Worm (Caenorhabditis elegans) whole organism, late embryonic: ENCODE results near the gene W03D2.9.

ENCODE experiments used
- C08G9.2 ChIP-seq: sonication (generic microtip); optimal IDR thresholded peaks from 2 replicates; lab custom pipeline; 2016; ENCODE audit warnings: mild to moderate bottlenecking, missing genetic modification characterization, moderate library complexity, missing compliant biosample characterization
- C38D4.7 ChIP-seq: fragments of 200-800 bp; sonication (Bioruptor generic); optimal IDR thresholded peaks from 2 replicates; lab custom pipeline; 2018; ENCODE audit warnings: mild to moderate bottlenecking, missing genetic modification characterization, moderate library complexity, missing compliant biosample characterization
- F13H6.1 ChIP-seq: sonication (generic microtip); optimal IDR thresholded peaks from 2 replicates; lab custom pipeline; 2016; ENCODE audit warnings: missing genetic modification characterization, missing compliant biosample characterization
- T23F11.4 ChIP-seq: fragments of 200-800 bp; sonication (Bioruptor generic); optimal IDR thresholded peaks from 2 replicates; lab custom pipeline; 2018; ENCODE audit warnings: mild to moderate bottlenecking, missing genetic modification characterization, missing compliant biosample characterization
- Y22D7AL.16 ChIP-seq: sonication (generic microtip); optimal IDR thresholded peaks from 2 replicates; lab custom pipeline; 2016; ENCODE audit warnings: missing genetic modification characterization, missing compliant biosample characterization
- ahr-1 ChIP-seq: sonication (generic microtip); optimal IDR thresholded peaks from 2 replicates; lab custom pipeline; 2016; ENCODE audit warnings: missing genetic modification characterization, missing compliant biosample characterization
- ama-1 ChIP-seq: fragments of 150-350 bp; optimal IDR thresholded peaks from 2 replicates; lab custom pipeline; 2014
- ceh-14 ChIP-seq: sonication (generic microtip); optimal IDR thresholded peaks from 2 replicates; lab custom pipeline; 2016; ENCODE audit warnings: missing genotype, missing genetic modification characterization, missing compliant biosample characterization
- ceh-18 ChIP-seq: sonication (generic microtip); optimal IDR thresholded peaks from 2 replicates; lab custom pipeline; 2016; ENCODE audit warnings: missing genetic modification characterization, missing compliant biosample characterization
- ceh-19 ChIP-seq: fragments of 200-800 bp; sonication (Bioruptor generic); optimal IDR thresholded peaks from 2 replicates; lab custom pipeline; 2018; ENCODE audit warnings: mild to moderate bottlenecking, missing genetic modification characterization, missing compliant biosample characterization
- ceh-2 ChIP-seq: sonication (generic microtip); optimal IDR thresholded peaks from 2 replicates; lab custom pipeline; 2016; ENCODE audit warnings: missing genotype, missing genetic modification characterization, missing compliant biosample characterization
- ceh-22 ChIP-seq: sonication (generic microtip); optimal IDR thresholded peaks from 2 replicates; lab custom pipeline; 2017; ENCODE audit warnings: missing biosample characterization, missing genetic modification characterization
- ceh-24 ChIP-seq: sonication (generic microtip); optimal IDR thresholded peaks from 2 replicates; lab custom pipeline; 2016; ENCODE audit warnings: mild to moderate bottlenecking, missing genetic modification characterization, missing compliant biosample characterization
- ceh-31 ChIP-seq: sonication (generic microtip); optimal IDR thresholded peaks from 2 replicates; lab custom pipeline; 2016; ENCODE audit warnings: missing genetic modification characterization, missing compliant biosample characterization
- ceh-34 ChIP-seq: sonication (generic microtip); optimal IDR thresholded peaks from 2 replicates; lab custom pipeline; 2016; ENCODE audit warnings: mild to moderate bottlenecking, missing genetic modification characterization, missing compliant biosample characterization
- ceh-45 ChIP-seq: fragments of 200-800 bp; sonication (Bioruptor generic); IDR thresholded peaks from 2 replicates; pipeline ENCODE4 v1.3.6; 2022; ENCODE audit warnings: missing genetic modification reagents, missing genetic modification characterization, missing compliant biosample characterization
- ceh-6 ChIP-seq: fragments of 200-800 bp; sonication (Bioruptor generic); optimal IDR thresholded peaks from 2 replicates; lab custom pipeline; 2018; ENCODE audit warnings: mild to moderate bottlenecking, missing genetic modification characterization, missing compliant biosample characterization
- che-1 ChIP-seq: sonication (generic microtip); optimal IDR thresholded peaks from 2 replicates; lab custom pipeline; 2016; ENCODE audit warnings: mild to moderate bottlenecking, missing genetic modification characterization, missing compliant biosample characterization
- dmd-4 ChIP-seq: sonication (generic microtip); optimal IDR thresholded peaks from 2 replicates; lab custom pipeline; 2016; ENCODE audit warnings: borderline replicate concordance, missing genetic modification characterization, missing compliant biosample characterization
- dve-1 ChIP-seq: sonication (generic microtip); optimal IDR thresholded peaks from 2 replicates; lab custom pipeline; 2017; ENCODE audit warnings: antibody characterized with exemption, mild to moderate bottlenecking, missing genetic modification characterization, missing compliant biosample characterization
- elt-2 ChIP-seq: sonication (generic microtip); optimal IDR thresholded peaks from 2 replicates; lab custom pipeline; 2016; ENCODE audit warnings: missing genetic modification reagents, missing genetic modification characterization, missing compliant biosample characterization
- elt-4 ChIP-seq: sonication (generic microtip); optimal IDR thresholded peaks from 2 replicates; lab custom pipeline; 2016; ENCODE audit warnings: missing genetic modification characterization, missing compliant biosample characterization
- ets-4 ChIP-seq: sonication (generic microtip); optimal IDR thresholded peaks from 2 replicates; lab custom pipeline; 2016; ENCODE audit warnings: missing genetic modification characterization, missing compliant biosample characterization
- eyg-1 ChIP-seq: sonication (generic microtip); optimal IDR thresholded peaks from 2 replicates; lab custom pipeline; 2016; ENCODE audit warnings: missing genotype, missing genetic modification characterization, missing compliant biosample characterization
- fax-1 ChIP-seq: sonication (generic microtip); optimal IDR thresholded peaks from 2 replicates; lab custom pipeline; 2016; ENCODE audit warnings: missing genotype, missing genetic modification characterization, missing compliant biosample characterization
- fkh-6 ChIP-seq: sonication (generic microtip); optimal IDR thresholded peaks from 2 replicates; lab custom pipeline; 2016; ENCODE audit warnings: missing genetic modification characterization, missing compliant biosample characterization
- gmeb-2 ChIP-seq: sonication (generic microtip); optimal IDR thresholded peaks from 2 replicates; lab custom pipeline; 2016; ENCODE audit warnings: missing genetic modification characterization, inconsistent platforms, missing compliant biosample characterization
- hlh-30 ChIP-seq: sonication (generic microtip); optimal IDR thresholded peaks from 2 replicates; lab custom pipeline; 2017; ENCODE audit warnings: antibody characterized with exemption, missing genetic modification characterization, missing compliant biosample characterization; ENCODE audit not compliant: insufficient read depth
- hlh-8 ChIP-seq: sonication (generic microtip); optimal IDR thresholded peaks from 2 replicates; lab custom pipeline; 2016; ENCODE audit warnings: missing genotype, missing genetic modification characterization, missing compliant biosample characterization
- lim-6 ChIP-seq: sonication (generic microtip); optimal IDR thresholded peaks from 2 replicates; lab custom pipeline; 2016; ENCODE audit warnings: missing genetic modification characterization, missing compliant biosample characterization
- mec-3 ChIP-seq: sonication (generic microtip); optimal IDR thresholded peaks from 2 replicates; lab custom pipeline; 2016; ENCODE audit warnings: borderline replicate concordance, missing genetic modification characterization, missing compliant biosample characterization
- nhr-11 ChIP-seq: fragments of 150-350 bp; optimal IDR thresholded peaks from 2 replicates; lab custom pipeline; 2014; ENCODE audit warnings: missing biosample characterization, missing genetic modification characterization
- nhr-232 ChIP-seq: sonication (generic microtip); optimal IDR thresholded peaks from 2 replicates; lab custom pipeline; 2016; ENCODE audit warnings: missing genetic modification characterization, missing compliant biosample characterization
- odd-2 ChIP-seq: sonication (generic microtip); optimal IDR thresholded peaks from 2 replicates; lab custom pipeline; 2017; ENCODE audit warnings: antibody characterized with exemption, mild to moderate bottlenecking, missing genetic modification characterization, missing compliant biosample characterization
- pag-3 ChIP-seq: sonication (generic microtip); optimal IDR thresholded peaks from 2 replicates; lab custom pipeline; 2016; ENCODE audit warnings: missing compliant biosample characterization, missing genetic modification characterization, borderline replicate concordance
- pat-9 ChIP-seq: fragments of 200-800 bp; sonication (Bioruptor generic); optimal IDR thresholded peaks from 2 replicates; lab custom pipeline; 2018; ENCODE audit warnings: mild to moderate bottlenecking, missing genetic modification characterization, moderate library complexity, missing compliant biosample characterization
- pax-1 ChIP-seq: fragments of 150-350 bp; optimal IDR thresholded peaks from 2 replicates; lab custom pipeline; 2014; ENCODE audit warnings: missing biosample characterization, missing genetic modification characterization
- pqm-1 ChIP-seq: sonication (generic microtip); optimal IDR thresholded peaks from 2 replicates; lab custom pipeline; 2016; ENCODE audit warnings: missing genetic modification characterization, missing compliant biosample characterization
- ref-2 ChIP-seq: sonication (generic microtip); optimal IDR thresholded peaks from 2 replicates; lab custom pipeline; 2016; ENCODE audit warnings: missing genetic modification characterization, missing compliant biosample characterization
- rnt-1 ChIP-seq: sonication (generic microtip); optimal IDR thresholded peaks from 2 replicates; lab custom pipeline; 2016; ENCODE audit warnings: missing genetic modification characterization, missing compliant biosample characterization
- sox-2 ChIP-seq: fragments of 200-800 bp; sonication (Bioruptor generic); IDR thresholded peaks from 2 replicates; pipeline ENCODE4 v1.3.6; 2022; ENCODE audit warnings: missing genetic modification reagents, missing genetic modification characterization, missing compliant biosample characterization
- sox-4 ChIP-seq: sonication (generic microtip); optimal IDR thresholded peaks from 2 replicates; lab custom pipeline; 2017; ENCODE audit warnings: mild to moderate bottlenecking, missing genetic modification characterization, inconsistent platforms, missing compliant biosample characterization
- syd-9 ChIP-seq: sonication (generic microtip); optimal IDR thresholded peaks from 2 replicates; lab custom pipeline; 2016; ENCODE audit warnings: mild to moderate bottlenecking, missing genetic modification characterization, moderate library complexity, missing compliant biosample characterization
- tbx-2 ChIP-seq: sonication (generic microtip); optimal IDR thresholded peaks from 2 replicates; lab custom pipeline; 2016; ENCODE audit warnings: missing genetic modification characterization, missing compliant biosample characterization
- tbx-7 ChIP-seq: sonication (generic microtip); optimal IDR thresholded peaks from 2 replicates; lab custom pipeline; 2016; ENCODE audit warnings: missing genotype, missing genetic modification characterization, missing compliant biosample characterization
- unc-3 ChIP-seq, 2 experiments: fragments of 200-800 bp in 1 of 2; sonication (Bioruptor generic) in 1 of 2; sonication (generic microtip) in 1 of 2; conservative IDR thresholded peaks in 1 of 2; optimal IDR thresholded peaks in 1 of 2; 2 replicates each; pipeline versions ENCODE4 v1.3.6 to Lab custom; 2016 to 2022; ENCODE audit warnings: missing compliant biosample characterization in 2 of 2, missing genetic modification characterization in 2 of 2, missing genetic modification reagents in 1 of 2
- unc-42 ChIP-seq: sonication (generic microtip); optimal IDR thresholded peaks from 2 replicates; lab custom pipeline; 2016; ENCODE audit warnings: missing genotype, missing genetic modification characterization, missing compliant biosample characterization
- unc-86 ChIP-seq: sonication (generic microtip); optimal IDR thresholded peaks from 2 replicates; lab custom pipeline; 2016; ENCODE audit warnings: missing genetic modification characterization, missing compliant biosample characterization
- zip-5 ChIP-seq: sonication (generic microtip); optimal IDR thresholded peaks from 2 replicates; lab custom pipeline; 2016; ENCODE audit warnings: missing genetic modification characterization, missing compliant biosample characterization
- ztf-16 ChIP-seq: sonication (generic microtip); optimal IDR thresholded peaks from 2 replicates; lab custom pipeline; 2017; ENCODE audit warnings: missing genetic modification characterization, missing compliant biosample characterization

W03D2.9 gene

DNA sequence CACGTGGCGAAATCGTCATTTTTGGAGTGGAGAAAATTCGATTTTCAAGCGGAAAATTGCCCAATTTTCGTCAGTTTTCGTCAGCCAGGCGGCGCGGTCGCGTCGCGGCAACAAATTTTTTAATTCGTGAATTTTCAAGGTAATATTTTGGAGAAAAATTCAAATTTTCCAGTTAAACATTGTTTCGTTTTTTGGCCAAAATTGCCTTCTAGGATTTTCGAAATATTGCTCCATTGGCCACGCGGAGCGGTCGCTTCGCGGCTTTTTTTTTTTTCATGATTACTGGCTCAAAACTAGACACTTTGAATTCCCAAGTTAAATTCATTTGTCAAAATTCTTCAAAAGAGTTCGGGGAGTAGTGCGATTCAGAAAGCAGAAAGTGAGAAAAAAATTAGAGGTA, 26.9 kb downstream of the W03D2.9 start:
- TF ChIP-seq ceh-6 (no peak), ceh-24 (no peak), pqm-1 (tag; lab: Kevin White, UChicago) (no peak), C08G9.2 (tag; lab: Kevin White, UChicago) (no peak), che-1 (tag; lab: Kevin White, UChicago) (no peak), ama-1 (lab: Kevin White, UChicago) (no peak), nhr-11 (no peak), T23F11.4 (GFP tag; lab: Kevin White, UChicago) (no peak), nhr-232 (no peak), dmd-4 (no peak), ceh-18 (tag; lab: Kevin White, UChicago) (no peak), syd-9 (no peak), ceh-31 (tag; lab: Kevin White, UChicago) (no peak), pax-1 (no peak), unc-86 (no peak), elt-4 (tag; lab: Kevin White, UChicago) (no peak), dve-1 (tag; lab: Kevin White, UChicago) (no peak), odd-2 (tag; lab: Kevin White, UChicago) (no peak)

DNA sequence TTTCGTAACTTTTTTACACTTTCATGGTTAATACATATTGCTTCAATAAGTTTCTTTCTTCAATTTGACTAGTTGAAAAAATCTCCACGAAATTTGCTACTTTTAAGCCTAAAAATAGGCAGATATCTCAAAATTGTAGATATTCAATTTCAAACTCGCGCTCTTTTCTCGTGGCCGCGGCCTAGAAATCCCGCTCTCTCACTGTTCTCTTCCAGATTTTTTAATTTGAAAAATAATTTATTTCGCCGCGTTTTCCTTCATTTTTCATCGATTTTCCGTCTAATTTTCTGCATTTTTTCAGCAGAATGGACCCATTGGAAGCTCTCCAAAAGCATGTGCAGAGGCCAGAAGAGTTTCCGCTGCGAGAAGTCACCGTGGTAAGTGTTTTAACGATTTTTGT, 32.2 kb downstream of the W03D2.9 start, which contains the start of gene cdc-73:
TSS of gene cdc-73 (plus strand) at position 302 of the 400 bp plus-strand sequence.
- peak; percentile 8 for TF ChIP-seq fkh-6
- TF ChIP-seq mec-3 (tag; lab: Kevin White, UChicago), result no peak
- TF ChIP-seq C38D4.7 (GFP tag; lab: Kevin White, UChicago), result no peak
- no peak for TF ChIP-seq eyg-1 (tag; lab: Kevin White, UChicago)
- no peak for TF ChIP-seq ceh-45
- TF ChIP-seq zip-5 (tag; lab: Kevin White, UChicago), result peak; percentile 46
- peak; percentile 87 for TF ChIP-seq ceh-31 (tag; lab: Kevin White, UChicago)
- peak; percentile 72 for TF ChIP-seq tbx-7 (tag; lab: Kevin White, UChicago)
- no peak for TF ChIP-seq ztf-16 (tag; lab: Kevin White, UChicago)
- no peak for TF ChIP-seq ceh-19
- TF ChIP-seq dve-1 (tag; lab: Kevin White, UChicago), result no peak
- no peak for TF ChIP-seq gmeb-2 (tag; lab: Kevin White, UChicago)
- peak; percentile 66 for TF ChIP-seq hlh-8 (tag; lab: Kevin White, UChicago)
- TF ChIP-seq ahr-1, result peak; percentile 50
- TF ChIP-seq lim-6 (tag; lab: Kevin White, UChicago), result peak; percentile 2
- no peak for TF ChIP-seq nhr-232
- TF ChIP-seq rnt-1 (tag; lab: Kevin White, UChicago), result peak; percentile 43
- no peak for TF ChIP-seq F13H6.1
- TF ChIP-seq ceh-34 (tag; lab: Kevin White, UChicago), result peak; percentile 5
- no peak for TF ChIP-seq hlh-30 (tag; lab: Kevin White, UChicago)
- TF ChIP-seq elt-4 (tag; lab: Kevin White, UChicago), result no peak
- TF ChIP-seq unc-86, result no peak
- no peak for TF ChIP-seq sox-4
- no peak for TF ChIP-seq unc-3 (GFP tag; conservative IDR thresholded peaks at IDR 0.05; lab: Robert Waterston, UW)
- TF ChIP-seq unc-3 (tag; optimal IDR thresholded peaks at IDR 0.05; lab: Kevin White, UChicago), result no peak
- peak; percentile 80 for TF ChIP-seq ets-4 (tag; lab: Kevin White, UChicago)
- no peak for TF ChIP-seq sox-2 (GFP tag; lab: Robert Waterston, UW)
- TF ChIP-seq pat-9 (tag; lab: Kevin White, UChicago), result no peak
- peak; percentile 74 for TF ChIP-seq ceh-2 (tag; lab: Kevin White, UChicago)
- peak; percentile 55 for TF ChIP-seq ceh-14 (tag; lab: Kevin White, UChicago)
- no peak for TF ChIP-seq nhr-11
- peak; percentile 86 for TF ChIP-seq C08G9.2 (tag; lab: Kevin White, UChicago)
- no peak for TF ChIP-seq ceh-6
- TF ChIP-seq T23F11.4 (GFP tag; lab: Kevin White, UChicago), result no peak
- TF ChIP-seq Y22D7AL.16 (tag; lab: Kevin White, UChicago), result no peak
- TF ChIP-seq elt-2, result peak; percentile 36
- no peak for TF ChIP-seq pax-1
- TF ChIP-seq ceh-24, result no peak
- TF ChIP-seq dmd-4, result no peak
- TF ChIP-seq fax-1 (tag; lab: Kevin White, UChicago), result peak; percentile 25
- TF ChIP-seq ceh-22 (tag; lab: Kevin White, UChicago), result no peak
- TF ChIP-seq pag-3 (tag; lab: Kevin White, UChicago), result peak; percentile 9
- TF ChIP-seq tbx-2 (tag; lab: Kevin White, UChicago), result peak; percentile 72
- peak; percentile 33 for TF ChIP-seq ref-2 (tag; lab: Kevin White, UChicago)
- no peak for TF ChIP-seq ama-1 (lab: Kevin White, UChicago)
- TF ChIP-seq unc-42, result peak; percentile 3
